Worm (Caenorhabditis elegans): ENCODE data around the gene T05A7.12.

DNA sequence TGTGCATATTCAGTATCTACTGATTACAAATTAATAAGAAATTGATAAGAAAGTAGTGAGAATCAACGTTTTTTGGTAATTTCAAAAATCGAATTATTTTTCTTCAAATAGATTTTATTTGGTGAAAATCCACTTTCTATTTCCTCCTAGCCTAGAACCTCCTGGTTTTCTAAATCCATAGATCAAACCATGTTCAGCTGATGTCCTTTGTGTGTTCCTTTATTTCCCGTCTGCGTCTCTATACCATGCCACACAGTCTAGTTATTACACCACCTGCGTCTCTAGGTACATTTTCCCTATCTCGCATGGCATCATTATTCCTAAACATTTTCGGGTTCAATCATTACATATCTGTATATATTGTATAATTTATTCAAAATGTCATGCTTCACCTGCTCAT lies 30.0 kb upstream of the T05A7.12 start, which contains the start of gene F10G7.5:
- TF ChIP-seq eyg-1 (tag; optimal IDR thresholded peaks at IDR 0.05) (no peak), ama-1 (optimal IDR thresholded peaks at IDR 0.05) (no peak), pag-3 (tag; optimal IDR thresholded peaks at IDR 0.05; ENCODE audit: borderline replicate concordance) (no peak), che-1 (tag; optimal IDR thresholded peaks at IDR 0.05) (no peak), hlh-30 (tag; optimal IDR thresholded peaks at IDR 0.05; ENCODE audit: insufficient read depth) (no peak), ceh-24 (tag; optimal IDR thresholded peaks at IDR 0.05) (no peak)

Data from whole organism, late embryonic.